Fruit fly (Drosophila melanogaster) whole organism, embryonic: ENCODE measurements around the gene CG34461.
A peak's percentile ranks its signal among the peaks of the same experiment; 100 is the strongest.

Experiments used
- ATbp ChIP-seq: fragments of 200-800 bp; sonication (Bioruptor generic); optimal IDR thresholded peaks from 2 replicates; lab custom pipeline; 2017; ENCODE audit warnings: missing biosample characterization, mild to moderate bottlenecking, missing genetic modification characterization, missing genetic modification reagents
- Adf1 ChIP-seq: fragments of 200-800 bp; sonication (Bioruptor generic); IDR thresholded peaks from 2 replicates; pipeline ENCODE4 v1.3.6; 2022; ENCODE audit warnings: missing biosample characterization, missing genetic modification characterization
- Aef1 ChIP-seq: fragments of 200-800 bp; sonication (Bioruptor generic); IDR thresholded peaks from 3 replicates; pipeline ENCODE4 v1.3.6; 2022; ENCODE audit warnings: missing biosample characterization, missing genetic modification characterization
- Antp ChIP-seq: fragments of 200-800 bp; sonication (Bioruptor generic); optimal IDR thresholded peaks from 3 replicates; lab custom pipeline; 2016; ENCODE audit warnings: missing biosample characterization, missing genetic modification characterization
- Bdp1 ChIP-seq: fragments of 200-800 bp; sonication (Bioruptor generic); optimal IDR thresholded peaks from 3 replicates; lab custom pipeline; 2016; ENCODE audit warnings: missing biosample characterization, missing genetic modification characterization
- CG10959 ChIP-seq: fragments of 200-800 bp; sonication (Bioruptor generic); IDR thresholded peaks from 2 replicates; pipeline ENCODE4 v1.3.6; 2022; ENCODE audit warnings: missing biosample characterization, missing genetic modification characterization
- CG11695 ChIP-seq: fragments of 200-800 bp; sonication (Bioruptor generic); IDR thresholded peaks from 3 replicates; pipeline ENCODE4 v1.3.6; 2022; ENCODE audit warnings: missing biosample characterization, missing genetic modification characterization
- CG1233 ChIP-seq: fragments of 200-800 bp; sonication (Bioruptor generic); optimal IDR thresholded peaks from 4 replicates; lab custom pipeline; 2018; ENCODE audit warnings: missing biosample characterization, mild to moderate bottlenecking, missing genetic modification characterization
- CG14050 ChIP-seq: fragments of 200-800 bp; sonication (Bioruptor generic); IDR thresholded peaks from 3 replicates; pipeline ENCODE4 v1.3.6; 2022; ENCODE audit warnings: missing biosample characterization, missing genetic modification characterization
- CG17912 ChIP-seq: fragments of 200-800 bp; sonication (Bioruptor generic); optimal IDR thresholded peaks from 2 replicates; lab custom pipeline; 2018; ENCODE audit warnings: missing biosample characterization, mild to moderate bottlenecking, missing genetic modification characterization
- CG2120 ChIP-seq: fragments of 200-800 bp; sonication (Bioruptor generic); optimal IDR thresholded peaks from 3 replicates; lab custom pipeline; 2016; ENCODE audit warnings: missing biosample characterization, missing genetic modification characterization
- CG2875 ChIP-seq: fragments of 200-800 bp; sonication (Bioruptor generic); optimal IDR thresholded peaks from 2 replicates; lab custom pipeline; 2017; ENCODE audit warnings: missing biosample characterization, mild to moderate bottlenecking, missing genetic modification characterization, missing genetic modification reagents
- CG30403 ChIP-seq: fragments of 200-800 bp; sonication (Bioruptor generic); optimal IDR thresholded peaks from 3 replicates; lab custom pipeline; 2016; ENCODE audit warnings: missing biosample characterization, missing genetic modification characterization
- CG31365 ChIP-seq: fragments of 200-800 bp; sonication (Bioruptor generic); optimal IDR thresholded peaks from 2 replicates; lab custom pipeline; 2018; ENCODE audit warnings: missing biosample characterization, mild to moderate bottlenecking, missing genetic modification characterization
- CG32532 ChIP-seq: fragments of 200-800 bp; sonication (Bioruptor generic); IDR thresholded peaks from 2 replicates; pipeline ENCODE4 v1.3.6; 2022; ENCODE audit warnings: missing biosample characterization, missing genetic modification characterization
- CG3726 ChIP-seq: fragments of 200-800 bp; sonication (Bioruptor generic); IDR thresholded peaks from 3 replicates; pipeline ENCODE4, ENCODE4 v1.3.6; 2022; ENCODE audit warnings: missing biosample characterization, missing genetic modification characterization
- CG7271 ChIP-seq: fragments of 200-800 bp; sonication (Bioruptor generic); optimal IDR thresholded peaks from 2 replicates; lab custom pipeline; 2018; ENCODE audit warnings: missing biosample characterization, mild to moderate bottlenecking, missing genetic modification characterization, moderate library complexity
- CG8089 ChIP-seq: fragments of 200-800 bp; sonication (Bioruptor generic); optimal IDR thresholded peaks from 3 replicates; lab custom pipeline; 2016; ENCODE audit warnings: missing biosample characterization, missing genetic modification characterization
- CG8924 ChIP-seq: fragments of 200-800 bp; optimal IDR thresholded peaks from 3 replicates; lab custom pipeline; 2019; ENCODE audit warnings: missing biosample characterization, mild to moderate bottlenecking, missing genetic modification characterization, moderate library complexity
- CG9727 ChIP-seq: fragments of 200-800 bp; sonication (Bioruptor generic); optimal IDR thresholded peaks from 3 replicates; lab custom pipeline; 2017; ENCODE audit warnings: missing biosample characterization, mild to moderate bottlenecking, missing genetic modification characterization
- CTCF ChIP-seq: fragments of 200-800 bp; sonication (Bioruptor generic); optimal IDR thresholded peaks from 2 replicates; lab custom pipeline; 2017; ENCODE audit warnings: missing biosample characterization, mild to moderate bottlenecking, missing genetic modification characterization, moderate library complexity
- D19A ChIP-seq: fragments of 200-800 bp; optimal IDR thresholded peaks from 3 replicates; lab custom pipeline; 2019; ENCODE audit warnings: missing biosample characterization, mild to moderate bottlenecking, missing genetic modification characterization, moderate library complexity
- Fer3 ChIP-seq: fragments of 200-800 bp; sonication (Bioruptor generic); optimal IDR thresholded peaks from 2 replicates; lab custom pipeline; 2018; ENCODE audit warnings: missing biosample characterization, mild to moderate bottlenecking, missing genetic modification characterization, moderate library complexity
- MTF-1 ChIP-seq: fragments of 200-800 bp; sonication (Bioruptor generic); optimal IDR thresholded peaks from 2 replicates; lab custom pipeline; 2018; ENCODE audit warnings: missing biosample characterization, mild to moderate bottlenecking, missing genetic modification characterization, borderline replicate concordance
- Med ChIP-seq: fragments of 200-800 bp; sonication (Bioruptor generic); peaks from one replicate; lab custom pipeline; 2016; ENCODE audit warnings: missing biosample characterization, missing genetic modification characterization, mild to moderate bottlenecking, inconsistent platforms, moderate library complexity
- Neu2 ChIP-seq: fragments of 200-800 bp; sonication (Bioruptor generic); optimal IDR thresholded peaks from 3 replicates; lab custom pipeline; 2016; ENCODE audit warnings: missing biosample characterization, missing genetic modification characterization, borderline replicate concordance
- Nf-YC ChIP-seq: fragments of 200-800 bp; optimal IDR thresholded peaks from 3 replicates; lab custom pipeline; 2019; ENCODE audit warnings: missing biosample characterization, mild to moderate bottlenecking, missing genetic modification characterization, moderate library complexity
- Oli ChIP-seq: fragments of 200-800 bp; sonication (Bioruptor generic); optimal IDR thresholded peaks from 2 replicates; lab custom pipeline; 2018; ENCODE audit warnings: missing biosample characterization, mild to moderate bottlenecking, missing genetic modification characterization, moderate library complexity
- Ravus ChIP-seq: fragments of 200-800 bp; sonication (Bioruptor generic); IDR thresholded peaks from 2 replicates; pipeline ENCODE4 v1.3.6; 2022; ENCODE audit warnings: missing biosample characterization, missing genetic modification characterization
- Rx ChIP-seq: fragments of 200-800 bp; sonication (Bioruptor generic); IDR thresholded peaks from 2 replicates; pipeline ENCODE4 v1.3.6; 2022; ENCODE audit warnings: missing biosample characterization, missing genetic modification characterization
- Taf1 ChIP-seq: fragments of 200-800 bp; sonication (Bioruptor generic); IDR thresholded peaks from 2 replicates; pipeline ENCODE4 v1.3.6; 2022; ENCODE audit warnings: missing biosample characterization, missing genetic modification characterization
- amos ChIP-seq: fragments of 200-800 bp; sonication (Bioruptor generic); IDR thresholded peaks from 2 replicates; pipeline ENCODE4 v1.3.6; 2022; ENCODE audit warnings: missing biosample characterization, missing genetic modification characterization; ENCODE audit not compliant: partially characterized antibody
- bowl ChIP-seq: fragments of 200-800 bp; sonication (Bioruptor generic); IDR thresholded peaks from 2 replicates; pipeline ENCODE4 v1.3.6; 2022; ENCODE audit warnings: missing biosample characterization, missing genetic modification characterization
- da ChIP-seq: fragments of 200-800 bp; sonication (Bioruptor generic); optimal IDR thresholded peaks from 2 replicates; lab custom pipeline; 2016; ENCODE audit warnings: missing biosample characterization, missing genetic modification characterization
- fd3F ChIP-seq: fragments of 200-800 bp; sonication (Bioruptor generic); optimal IDR thresholded peaks from 2 replicates; lab custom pipeline; 2018; ENCODE audit warnings: missing biosample characterization, mild to moderate bottlenecking, missing genetic modification characterization, moderate library complexity
- fru ChIP-seq: fragments of >200 bp; optimal IDR thresholded peaks from 2 replicates; lab custom pipeline; 2017
- ftz-f1 ChIP-seq: fragments of 200-800 bp; sonication (Bioruptor generic); optimal IDR thresholded peaks from 2 replicates; lab custom pipeline; 2016; ENCODE audit warnings: missing biosample characterization, missing genetic modification characterization
- her ChIP-seq: fragments of 200-800 bp; sonication (Bioruptor generic); optimal IDR thresholded peaks from 2 replicates; lab custom pipeline; 2016; ENCODE audit warnings: missing biosample characterization, missing genetic modification characterization
- lbe ChIP-seq: fragments of 200-800 bp; sonication (Bioruptor generic); optimal IDR thresholded peaks from 2 replicates; lab custom pipeline; 2016; ENCODE audit warnings: missing biosample characterization, mild to moderate bottlenecking, missing genetic modification characterization
- lov ChIP-seq, 2 experiments: fragments of 200-800 bp in 1 of 2; fragments of >200 bp in 1 of 2; sonication (Bioruptor generic) in 1 of 2; IDR thresholded peaks in 1 of 2; optimal IDR thresholded peaks in 1 of 2; 2 replicates in 1 of 2; 3 replicates in 1 of 2; pipeline versions ENCODE4 v1.3.6 to Lab custom; 2017 to 2022; ENCODE audit warnings: missing biosample characterization in 1 of 2, missing genetic modification characterization in 1 of 2
- luna ChIP-seq: fragments of 200-800 bp; sonication (Bioruptor generic); optimal IDR thresholded peaks from 2 replicates; lab custom pipeline; 2016; ENCODE audit warnings: missing biosample characterization, missing genetic modification characterization
- onecut ChIP-seq: fragments of 200-800 bp; sonication (Bioruptor generic); IDR thresholded peaks from 2 replicates; pipeline ENCODE4 v1.3.6; 2022; ENCODE audit warnings: missing biosample characterization, missing genetic modification characterization
- otp ChIP-seq: fragments of 200-800 bp; sonication (Bioruptor generic); IDR thresholded peaks from 3 replicates; pipeline ENCODE4, ENCODE4 v1.3.6; 2022; ENCODE audit warnings: missing biosample characterization, missing genetic modification characterization
- pho ChIP-seq: fragments of 200-800 bp; sonication (Bioruptor generic); optimal IDR thresholded peaks from 2 replicates; lab custom pipeline; 2016; ENCODE audit warnings: missing biosample characterization, missing genetic modification characterization
- phol ChIP-seq: fragments of 200-800 bp; sonication (Bioruptor generic); optimal IDR thresholded peaks from 3 replicates; lab custom pipeline; 2018; ENCODE audit warnings: missing biosample characterization, mild to moderate bottlenecking, missing genetic modification characterization, moderate library complexity
- pnt ChIP-seq: fragments of 200-800 bp; sonication (Bioruptor generic); optimal IDR thresholded peaks from 3 replicates; lab custom pipeline; 2016; ENCODE audit warnings: missing biosample characterization, missing genetic modification characterization
- tin ChIP-seq: fragments of 200-800 bp; sonication (Bioruptor generic); optimal IDR thresholded peaks from 3 replicates; lab custom pipeline; 2016; ENCODE audit warnings: missing biosample characterization, missing genetic modification characterization
- ttk ChIP-seq: fragments of 200-800 bp; sonication (Bioruptor generic); IDR thresholded peaks from 2 replicates; pipeline ENCODE4 v2.1.2; 2022; ENCODE audit warnings: missing biosample characterization, missing genetic modification characterization
- unpg ChIP-seq: fragments of 200-800 bp; sonication (Bioruptor generic); optimal IDR thresholded peaks from 3 replicates; lab custom pipeline; 2018; ENCODE audit warnings: missing biosample characterization, mild to moderate bottlenecking, missing genetic modification characterization, moderate library complexity
- vvl ChIP-seq: fragments of 200-800 bp; sonication (Bioruptor generic); IDR thresholded peaks from 2 replicates; pipeline ENCODE4 v1.3.6; 2022; ENCODE audit warnings: missing biosample characterization, missing genetic modification characterization
- zen2 ChIP-seq: fragments of 200-800 bp; sonication (Bioruptor generic); IDR thresholded peaks from 3 replicates; pipeline ENCODE4 v1.3.6; 2022; ENCODE audit warnings: missing biosample characterization, missing genetic modification characterization; ENCODE audit not compliant: partially characterized antibody
- zf30C ChIP-seq: fragments of 200-800 bp; sonication (Bioruptor generic); optimal IDR thresholded peaks from 3 replicates; lab custom pipeline; 2018; ENCODE audit warnings: missing biosample characterization, mild to moderate bottlenecking, missing genetic modification characterization

The CG34461 gene

DNA sequence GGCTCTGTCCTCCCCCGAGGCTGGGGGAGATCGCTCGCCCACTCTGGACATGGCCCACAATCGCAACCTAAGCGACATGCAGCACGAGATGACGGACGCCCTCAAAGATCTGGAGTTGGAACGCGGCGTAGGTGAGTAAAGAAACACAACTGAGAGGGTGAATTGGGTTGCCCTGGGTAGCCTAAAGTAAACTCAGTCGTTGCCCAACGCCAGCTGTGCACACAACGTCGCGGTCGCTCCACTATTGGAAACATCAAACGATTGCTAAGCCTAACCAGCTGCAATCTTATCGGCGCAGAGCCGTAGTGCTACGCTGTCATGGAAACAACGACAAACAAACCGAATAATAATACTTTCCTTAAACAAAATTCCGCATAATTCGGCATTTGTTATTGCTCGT is 21.7 kb downstream of the CG34461 start (continued):
- TF ChIP-seq her (GFP tag; lab: Kevin White, UChicago) (no peak), fru (lab: Kevin White, UChicago) (no peak), Antp (no peak), CG9727 (peak; percentile 12), amos (GFP tag; lab: Robert Waterston, UW) (no peak), onecut (GFP tag; lab: Robert Waterston, UW) (peak; percentile 40), CG7271 (no peak), Nf-YC (tag; lab: Kevin White, UChicago) (no peak), unpg (no peak), phol (tag; lab: Kevin White, UChicago) (no peak), ttk (GFP tag; lab: Robert Waterston, UW) (no peak), Adf1 (GFP tag; lab: Robert Waterston, UW) (peak; percentile 9; the same call in 1 of the 2 replicates), zen2 (GFP tag; lab: Robert Waterston, UW) (no peak), zf30C (GFP tag; lab: Kevin White, UChicago) (no peak), Bdp1 (GFP tag; lab: Kevin White, UChicago) (no peak), otp (GFP tag; lab: Robert Waterston, UW) (peak; percentile 40; the same call in 1 of the 3 replicates), tin (GFP tag; lab: Kevin White, UChicago) (no peak), Med (GFP tag; lab: Kevin White, UChicago) (peak; percentile 81), Fer3 (tag; lab: Kevin White, UChicago) (peak; percentile 19), CG17912 (no peak), CG2875 (GFP tag; lab: Kevin White, UChicago) (peak; percentile 44), CG32532 (GFP tag; lab: Robert Waterston, UW) (no peak), CG8089 (GFP tag; lab: Kevin White, UChicago) (no peak), CG30403 (GFP tag; lab: Kevin White, UChicago) (no peak), lov (optimal IDR thresholded peaks at IDR 0.05; lab: Kevin White, UChicago) (no peak), lov (GFP tag; IDR thresholded peaks at IDR 0.05; lab: Robert Waterston, UW) (0 out of 3 replicates have a peak, but pooled peaks have one; percentile 44), MTF-1 (peak; percentile 56), CG3726 (GFP tag; lab: Robert Waterston, UW) (0 out of 3 replicates have a peak, but pooled peaks have one; percentile 48), Taf1 (GFP tag; lab: Robert Waterston, UW) (no peak), CTCF (GFP tag; lab: Kevin White, UChicago) (no peak), Neu2 (GFP tag; lab: Kevin White, UChicago) (no peak), Ravus (GFP tag; lab: Robert Waterston, UW) (no peak), fd3F (GFP tag; lab: Kevin White, UChicago) (peak; percentile 17), vvl (GFP tag; lab: Robert Waterston, UW) (peak; percentile 63), D19A (tag; lab: Kevin White, UChicago) (no peak), CG8924 (tag; lab: Kevin White, UChicago) (no peak), lbe (no peak), luna (no peak), da (GFP tag; lab: Kevin White, UChicago) (peak; percentile 28), Aef1 (GFP tag; lab: Robert Waterston, UW) (no peak), ftz-f1 (GFP tag; lab: Kevin White, UChicago) (no peak), pnt (GFP tag; lab: Kevin White, UChicago) (no peak), CG11695 (0 out of 3 replicates have a peak, but pooled peaks have one; percentile 12), pho (GFP tag; lab: Kevin White, UChicago) (peak; percentile 18), CG31365 (tag; lab: Kevin White, UChicago) (peak; percentile 30), CG10959 (GFP tag; lab: Robert Waterston, UW) (no peak), CG14050 (GFP tag; lab: Robert Waterston, UW) (no peak), Oli (no peak), CG2120 (no peak), CG1233 (GFP tag; lab: Kevin White, UChicago) (no peak), bowl (GFP tag; lab: Robert Waterston, UW) (0 out of 2 replicates have a peak, but pooled peaks have one; percentile 15), Rx (no peak), ATbp (peak; percentile 86)
